Fruit fly (Drosophila melanogaster) whole organism, adult: Measurements from ENCODE around the gene CG45061.

Experiments used
- CG11617 ChIP-seq: fragments of 200-800 bp; sonication (Bioruptor generic); optimal IDR thresholded peaks from 2 replicates; lab custom pipeline; 2017; ENCODE audit warnings: mild to moderate bottlenecking, missing biosample characterization, missing genetic modification reagents, missing genetic modification characterization
- CG5204 ChIP-seq: fragments of 200-800 bp; sonication (Bioruptor generic); optimal IDR thresholded peaks from 2 replicates; lab custom pipeline; 2016; ENCODE audit warnings: missing biosample characterization, missing genetic modification characterization

dm6 chrX:9884221-9884620 lies 12.7 kb upstream of the CG45061 start, which contains the start of gene CG9691:
- TF ChIP-seq CG5204 (GFP tag; lab: Kevin White, UChicago): no peak
- TF ChIP-seq CG11617: no peak
